Worm (Caenorhabditis elegans) whole organism, L2 larva: ENCODE results near the gene B0035.21.

Experiments
- R02D3.7 ChIP-seq: fragments of 150-350 bp; optimal IDR thresholded peaks from 2 replicates; lab custom pipeline; 2014; ENCODE audit warnings: missing biosample characterization, missing genetic modification characterization
- sma-3 ChIP-seq: sonication (generic microtip); optimal IDR thresholded peaks from 2 replicates; lab custom pipeline; 2016; ENCODE audit warnings: missing genetic modification reagents, missing genetic modification characterization, missing compliant biosample characterization

DNA sequence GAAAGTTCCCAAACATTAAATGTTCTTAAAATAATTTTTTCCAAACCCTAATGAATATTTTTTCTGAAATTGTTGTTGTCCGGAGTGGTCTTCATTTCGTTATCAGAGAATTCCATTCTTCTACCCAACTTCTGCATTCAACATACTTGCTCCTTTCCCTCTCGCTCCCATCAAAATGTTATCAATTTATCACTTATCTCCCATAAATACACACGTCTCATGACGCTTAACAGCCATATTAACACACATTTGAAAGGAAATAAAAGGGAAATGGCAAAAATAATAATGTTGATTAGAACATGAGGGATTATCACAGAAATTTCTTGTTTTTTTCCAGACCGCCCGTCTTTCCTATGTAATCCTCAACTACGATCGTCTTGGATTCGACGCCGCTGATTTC is 38.1 kb upstream of the B0035.21 start:
- no peak for TF ChIP-seq R02D3.7
- TF ChIP-seq sma-3 (GFP tag; lab: Kevin White, UChicago): no peak
